Worm (Caenorhabditis elegans): ENCODE data around the gene F26A10.2.
A peak's percentile ranks its signal among the peaks of the same experiment; 100 is the strongest.

The F26A10.2 gene

ce11 chrX:7680545-7681330 is 35.5 kb upstream of the F26A10.2 start, which contains the start of gene stn-2:
TSS of gene stn-2 (minus strand) at chrX:7680619.
- TF ChIP-seq che-1 (tag; optimal IDR thresholded peaks at IDR 0.05) = no peak
- no peak for TF ChIP-seq pag-3 (tag; optimal IDR thresholded peaks at IDR 0.05; ENCODE audit: borderline replicate concordance)
- no peak for TF ChIP-seq fkh-10 (GFP tag; optimal IDR thresholded peaks at IDR 0.05)
- no peak for TF ChIP-seq syd-9 (tag; optimal IDR thresholded peaks at IDR 0.05)
- no peak for TF ChIP-seq dmd-4 (tag; optimal IDR thresholded peaks at IDR 0.05; ENCODE audit: borderline replicate concordance)
- TF ChIP-seq unc-55 (GFP tag; optimal IDR thresholded peaks at IDR 0.05) = peak; percentile 40
- no peak for TF ChIP-seq ceh-9 (tag; optimal IDR thresholded peaks at IDR 0.05)

DNA sequence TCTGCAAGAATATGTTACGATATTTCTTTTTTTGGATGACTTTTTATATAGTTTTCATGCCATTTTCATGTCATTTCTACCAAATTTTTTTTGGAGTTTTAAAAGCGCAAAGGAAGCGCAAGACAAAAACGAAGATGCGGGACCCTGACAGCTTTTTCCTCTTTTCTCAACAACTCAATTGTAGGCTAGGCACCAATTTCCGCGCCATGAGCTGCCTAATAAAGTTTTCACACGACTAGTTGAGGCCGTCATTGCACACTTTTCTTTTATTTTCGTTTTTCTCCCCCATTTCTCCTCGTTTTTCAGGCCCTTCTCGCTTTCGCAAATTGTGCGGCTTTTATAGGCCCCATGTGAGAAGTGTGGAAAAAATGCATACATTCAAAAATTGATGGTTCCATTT is 34.6 kb upstream of the F26A10.2 start:
- TF ChIP-seq fkh-6 (tag; optimal IDR thresholded peaks at IDR 0.05) (no peak), unc-42 (tag; optimal IDR thresholded peaks at IDR 0.05) (peak; percentile 94)

- no peak for TF ChIP-seq eyg-1 (tag; optimal IDR thresholded peaks at IDR 0.05)
- peak; percentile 1 for TF ChIP-seq ceh-34 (tag; optimal IDR thresholded peaks at IDR 0.05)
- TF ChIP-seq fkh-6 (tag; optimal IDR thresholded peaks at IDR 0.05) = no peak
- TF ChIP-seq elt-4 (tag; optimal IDR thresholded peaks at IDR 0.05) = no peak
- TF ChIP-seq unc-3 (GFP tag; conservative IDR thresholded peaks at IDR 0.05) = no peak
- TF ChIP-seq unc-3 (tag; optimal IDR thresholded peaks at IDR 0.05) = peak; percentile 10
- no peak for TF ChIP-seq ceh-24 (tag; optimal IDR thresholded peaks at IDR 0.05)
- peak; percentile 17 for TF ChIP-seq unc-42 (tag; optimal IDR thresholded peaks at IDR 0.05)
- no peak for TF ChIP-seq unc-86 (tag; optimal IDR thresholded peaks at IDR 0.05)
- peak; percentile 10 for TF ChIP-seq nfya-1 (tag; optimal IDR thresholded peaks at IDR 0.05)
- TF ChIP-seq F13H6.1 (tag; optimal IDR thresholded peaks at IDR 0.05) = no peak
Measured at ce11 chrX:7678437-7679139, 33.4 kb upstream of the F26A10.2 start.

- no peak for TF ChIP-seq lim-6 (tag; optimal IDR thresholded peaks at IDR 0.05)
Measured at ce11 chrX:7674871-7675270, 29.7 kb upstream of the F26A10.2 start.

- TF ChIP-seq lin-11 (tag; optimal IDR thresholded peaks at IDR 0.05) = no peak
- no peak for TF ChIP-seq C38D4.7 (GFP tag; optimal IDR thresholded peaks at IDR 0.05)
- TF ChIP-seq ttx-3 (tag; optimal IDR thresholded peaks at IDR 0.05) = no peak
- TF ChIP-seq pros-1 (tag; optimal IDR thresholded peaks at IDR 0.05) = no peak
- no peak for TF ChIP-seq nfya-1 (tag; optimal IDR thresholded peaks at IDR 0.05)
- no peak for TF ChIP-seq nhr-11 (tag; optimal IDR thresholded peaks at IDR 0.05)
- no peak for TF ChIP-seq F13H6.1 (tag; optimal IDR thresholded peaks at IDR 0.05)
- no peak for TF ChIP-seq ceh-24 (tag; optimal IDR thresholded peaks at IDR 0.05)
- TF ChIP-seq unc-3 (GFP tag; conservative IDR thresholded peaks at IDR 0.05) = no peak
- TF ChIP-seq unc-3 (tag; optimal IDR thresholded peaks at IDR 0.05) = no peak
- TF ChIP-seq elt-4 (tag; optimal IDR thresholded peaks at IDR 0.05) = no peak
- no peak for TF ChIP-seq ztf-16 (tag; optimal IDR thresholded peaks at IDR 0.05)
- TF ChIP-seq K09A11.1 (tag; optimal IDR thresholded peaks at IDR 0.05; ENCODE audit: insufficient read depth) = no peak
- TF ChIP-seq pha-2 (tag; optimal IDR thresholded peaks at IDR 0.05) = no peak
- no peak for TF ChIP-seq Y22D7AL.16 (tag; optimal IDR thresholded peaks at IDR 0.05)
Measured at ce11 chrX:7672693-7673092, 27.5 kb upstream of the F26A10.2 start, which contains the start of gene F27D9.2. TSS of gene F27D9.2 (plus strand) at chrX:7672993.

- TF ChIP-seq sox-4 (tag; optimal IDR thresholded peaks at IDR 0.05) = no peak
- TF ChIP-seq pha-4 (tag; optimal IDR thresholded peaks at IDR 0.05) = no peak
- TF ChIP-seq nfya-1 (tag; optimal IDR thresholded peaks at IDR 0.05) = no peak
Measured at ce11 chrX:7670655-7671054, 25.4 kb upstream of the F26A10.2 start, which contains the start of gene F27D9.7. TSS of gene F27D9.7 (minus strand) at chrX:7670755.

Data from whole organism, late embryonic.